Fruit fly (Drosophila melanogaster) Kc167 (cell line): ENCODE measurements around the gene Dad1.

Source experiments
- Myc ChIP-seq: fragments of >200 bp; optimal IDR thresholded peaks from 2 replicates; lab custom pipeline; 2017; ENCODE audit warnings: missing external identifiers
- h ChIP-seq: fragments of >200 bp; optimal IDR thresholded peaks from 3 replicates; lab custom pipeline; 2018; ENCODE audit warnings: missing external identifiers

DNA sequence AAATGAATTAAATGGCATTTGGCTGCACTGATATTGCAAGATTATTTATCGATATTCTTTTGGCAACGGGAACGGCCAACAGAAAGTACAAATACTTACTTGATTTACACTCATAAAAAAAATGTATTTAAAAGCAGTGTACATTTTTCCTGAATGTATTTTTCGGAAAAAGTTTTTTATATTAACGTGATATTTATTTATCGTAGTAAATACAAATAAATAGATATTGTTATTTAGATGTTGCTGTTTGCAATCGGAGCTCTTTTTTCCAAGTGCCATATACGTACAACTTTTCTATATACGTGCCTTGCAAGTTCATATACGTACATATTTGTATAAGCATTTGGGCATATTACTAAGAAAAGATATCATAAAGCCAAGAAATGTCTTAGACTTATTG, 32.6 kb downstream of the Dad1 start:
- TF ChIP-seq h (lab: Kevin White, UChicago) (no peak), Myc (no peak)
